Worm (Caenorhabditis elegans): Measurements from ENCODE around the gene C54E10.7.

C54E10.7 gene

DNA sequence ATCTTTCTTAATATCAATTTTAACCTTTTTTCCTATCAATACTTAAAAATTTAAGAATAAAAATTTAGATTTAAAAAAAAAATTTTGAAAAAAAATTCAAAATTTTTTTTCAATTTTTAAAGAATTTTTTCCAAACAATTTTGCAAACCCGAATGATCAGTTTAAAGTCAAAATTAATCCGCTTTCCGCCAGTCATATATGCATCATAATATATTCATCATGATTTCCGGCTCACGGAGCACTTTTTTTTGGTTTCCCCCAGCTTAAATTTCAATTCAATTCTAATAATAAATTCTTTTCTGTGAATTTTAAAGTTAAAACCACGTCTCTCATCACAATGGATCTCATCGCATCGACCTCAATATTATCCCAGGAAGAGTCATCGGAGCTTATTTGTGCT is 35.0 kb downstream of the C54E10.7 start, which contains the start of gene nhr-230:
nhr-230 (plus strand) TSS at position 301 of the 400 bp plus-strand sequence.
- TF ChIP-seq tbx-2 (tag; optimal IDR thresholded peaks at IDR 0.05) (no peak), ceh-22 (tag; optimal IDR thresholded peaks at IDR 0.05) (no peak), hlh-13 (GFP tag; optimal IDR thresholded peaks at IDR 0.05) (no peak), sox-2 (GFP tag; IDR thresholded peaks at IDR 0.05) (no peak), lin-11 (tag; optimal IDR thresholded peaks at IDR 0.05) (no peak), zip-5 (tag; optimal IDR thresholded peaks at IDR 0.05) (no peak), madf-2 (tag; optimal IDR thresholded peaks at IDR 0.05) (no peak), C08G9.2 (tag; optimal IDR thresholded peaks at IDR 0.05) (no peak)

DNA sequence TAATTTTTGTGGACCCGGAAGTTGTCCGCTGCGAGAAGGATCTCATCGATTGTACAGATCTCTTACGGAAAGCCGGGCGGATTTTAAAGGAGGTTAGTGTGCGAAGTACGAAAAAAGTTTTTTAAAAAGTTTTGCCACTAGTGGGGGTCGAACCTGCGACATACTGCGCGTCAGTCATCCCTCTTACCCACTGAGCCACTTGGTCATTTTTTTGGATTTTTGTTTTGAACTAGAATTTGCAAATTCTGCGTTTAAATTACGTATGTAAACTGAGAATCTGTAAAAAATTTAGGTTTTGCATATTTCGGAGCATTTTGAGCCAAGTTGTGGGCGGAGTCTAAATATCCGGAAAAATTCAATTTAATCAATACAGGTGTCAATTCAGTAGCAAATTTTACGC is 37.1 kb downstream of the C54E10.7 start:
- TF ChIP-seq ceh-6 (GFP tag; optimal IDR thresholded peaks at IDR 0.05): no peak
- no peak for TF ChIP-seq K09A11.1 (tag; optimal IDR thresholded peaks at IDR 0.05; ENCODE audit: insufficient read depth)
- TF ChIP-seq ama-1 (optimal IDR thresholded peaks at IDR 0.05): no peak
- no peak for TF ChIP-seq nhr-232 (tag; optimal IDR thresholded peaks at IDR 0.05)
- TF ChIP-seq T23F11.4 (GFP tag; optimal IDR thresholded peaks at IDR 0.05): no peak
- no peak for TF ChIP-seq tbx-7 (tag; optimal IDR thresholded peaks at IDR 0.05)
- no peak for TF ChIP-seq mec-3 (tag; optimal IDR thresholded peaks at IDR 0.05; ENCODE audit: borderline replicate concordance)
- no peak for TF ChIP-seq unc-42 (tag; optimal IDR thresholded peaks at IDR 0.05)
- TF ChIP-seq pqm-1 (tag; optimal IDR thresholded peaks at IDR 0.05): no peak
- no peak for TF ChIP-seq tbx-2 (tag; optimal IDR thresholded peaks at IDR 0.05)
- no peak for TF ChIP-seq nhr-11 (tag; optimal IDR thresholded peaks at IDR 0.05)
- TF ChIP-seq hlh-6 (tag; optimal IDR thresholded peaks at IDR 0.05): no peak
- no peak for TF ChIP-seq sox-2 (GFP tag; IDR thresholded peaks at IDR 0.05)
- TF ChIP-seq ceh-14 (tag; optimal IDR thresholded peaks at IDR 0.05): no peak
- no peak for TF ChIP-seq che-1 (tag; optimal IDR thresholded peaks at IDR 0.05)
- TF ChIP-seq ceh-30 (tag; optimal IDR thresholded peaks at IDR 0.05): no peak
- no peak for TF ChIP-seq pros-1 (tag; optimal IDR thresholded peaks at IDR 0.05)
- no peak for TF ChIP-seq rnt-1 (tag; optimal IDR thresholded peaks at IDR 0.05)

DNA sequence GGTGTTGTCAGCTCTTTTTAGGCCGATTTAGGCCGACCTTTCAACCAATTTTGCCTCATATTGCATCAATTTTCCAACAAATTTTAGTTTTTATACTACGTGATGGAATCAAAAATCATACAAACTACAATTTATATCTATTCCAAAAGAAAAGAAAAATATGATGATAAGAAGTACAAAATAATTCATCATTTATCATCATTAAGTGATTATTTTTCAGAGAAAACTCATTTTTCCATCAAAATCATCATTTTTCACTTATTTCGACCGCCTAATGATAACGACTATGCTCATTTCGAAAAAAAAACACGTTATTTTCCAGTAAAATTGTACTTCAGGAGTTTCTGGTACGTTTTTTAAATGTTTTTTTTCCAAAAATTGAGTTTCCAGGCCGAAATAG is 43.3 kb downstream of the C54E10.7 start:
- no peak for TF ChIP-seq K09A11.1 (tag; optimal IDR thresholded peaks at IDR 0.05; ENCODE audit: insufficient read depth)
- no peak for TF ChIP-seq hlh-30 (tag; optimal IDR thresholded peaks at IDR 0.05; ENCODE audit: insufficient read depth)

DNA sequence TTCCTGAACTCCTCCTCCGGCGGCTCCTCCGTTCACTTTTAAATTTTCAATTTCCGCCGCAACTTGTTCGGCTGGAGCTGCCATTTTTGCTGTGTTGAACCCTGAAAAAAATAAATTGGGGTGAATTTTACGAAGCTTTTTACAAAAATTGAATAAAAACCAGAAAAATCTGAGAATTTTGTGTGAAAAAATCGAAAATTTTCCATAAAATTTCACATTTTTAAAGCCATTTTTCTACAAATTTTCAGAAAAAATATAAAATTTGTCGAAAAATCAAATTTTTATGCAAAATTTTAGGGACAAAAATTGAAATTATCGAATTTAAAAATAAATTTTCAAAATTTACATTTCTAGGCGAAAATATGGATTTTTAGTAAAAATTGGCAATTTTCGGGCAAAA is 47.7 kb downstream of the C54E10.7 start, which contains the start of gene wars-1:
wars-1 (minus strand) TSS at position 101 of the 400 bp plus-strand sequence.
- TF ChIP-seq tbx-7 (tag; optimal IDR thresholded peaks at IDR 0.05) (no peak), odd-2 (tag; optimal IDR thresholded peaks at IDR 0.05) (no peak), sdc-2 (tag; optimal IDR thresholded peaks at IDR 0.05) (no peak), ahr-1 (tag; optimal IDR thresholded peaks at IDR 0.05) (no peak), mec-3 (tag; optimal IDR thresholded peaks at IDR 0.05; ENCODE audit: borderline replicate concordance) (no peak), ceh-34 (tag; optimal IDR thresholded peaks at IDR 0.05) (no peak), tbx-2 (tag; optimal IDR thresholded peaks at IDR 0.05) (no peak), hlh-13 (GFP tag; optimal IDR thresholded peaks at IDR 0.05) (no peak), zip-5 (tag; optimal IDR thresholded peaks at IDR 0.05) (no peak), fkh-10 (GFP tag; optimal IDR thresholded peaks at IDR 0.05) (no peak), syd-9 (tag; optimal IDR thresholded peaks at IDR 0.05) (no peak)

DNA sequence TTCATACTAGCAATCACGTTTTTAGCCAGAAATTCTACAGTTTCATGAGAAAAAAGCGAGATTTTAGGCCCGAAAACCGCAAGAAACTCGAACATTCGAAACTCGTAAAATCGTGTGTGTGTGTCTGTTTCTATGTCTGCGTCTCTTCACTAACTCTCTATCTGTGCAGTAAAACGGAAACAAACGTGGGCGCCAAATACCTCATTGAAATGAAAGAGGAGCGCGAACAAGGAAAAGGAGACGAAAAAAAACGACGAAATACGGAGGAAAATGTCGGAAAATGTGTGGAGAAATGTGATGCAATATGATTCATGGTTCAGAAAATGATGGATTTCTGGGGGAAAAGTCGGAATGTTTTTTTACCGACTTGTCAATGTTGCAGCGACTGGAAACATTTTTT is 57.1 kb downstream of the C54E10.7 start:
- TF ChIP-seq ceh-6 (GFP tag; optimal IDR thresholded peaks at IDR 0.05): no peak
- no peak for TF ChIP-seq unc-86 (tag; optimal IDR thresholded peaks at IDR 0.05)
- no peak for TF ChIP-seq nfya-1 (tag; optimal IDR thresholded peaks at IDR 0.05)
- no peak for TF ChIP-seq elt-2 (tag; optimal IDR thresholded peaks at IDR 0.05)
- no peak for TF ChIP-seq lim-6 (tag; optimal IDR thresholded peaks at IDR 0.05)
- TF ChIP-seq hlh-30 (tag; optimal IDR thresholded peaks at IDR 0.05; ENCODE audit: insufficient read depth): no peak
- TF ChIP-seq ceh-9 (tag; optimal IDR thresholded peaks at IDR 0.05): no peak
- no peak for TF ChIP-seq C08G9.2 (tag; optimal IDR thresholded peaks at IDR 0.05)
- TF ChIP-seq sox-4 (tag; optimal IDR thresholded peaks at IDR 0.05): no peak
- TF ChIP-seq syd-9 (tag; optimal IDR thresholded peaks at IDR 0.05): no peak
- no peak for TF ChIP-seq che-1 (tag; optimal IDR thresholded peaks at IDR 0.05)
- TF ChIP-seq fax-1 (tag; optimal IDR thresholded peaks at IDR 0.05): no peak
- no peak for TF ChIP-seq ceh-2 (tag; optimal IDR thresholded peaks at IDR 0.05)
- TF ChIP-seq unc-55 (GFP tag; optimal IDR thresholded peaks at IDR 0.05): no peak
- TF ChIP-seq dve-1 (tag; optimal IDR thresholded peaks at IDR 0.05): no peak

All from whole organism, late embryonic.